Fruit fly (Drosophila melanogaster): Measurements from ENCODE around the gene CG33688.

CG33688 gene

dm6 chr3L:16203236-16203635 lies 4.2 kb downstream of the CG33688 start (continued):
- TF ChIP-seq CG17912 (GFP tag; optimal IDR thresholded peaks at IDR 0.05) (no peak), run (tag; optimal IDR thresholded peaks at IDR 0.05) (peak; percentile 16), Lhr (GFP tag; optimal IDR thresholded peaks at IDR 0.05) (no peak), CG18619 (GFP tag; optimal IDR thresholded peaks at IDR 0.05) (peak; percentile 58), CG9932 (GFP tag; IDR thresholded peaks at IDR 0.05) (no peak), Med (GFP tag) (peak; percentile 99), CG2875 (GFP tag; optimal IDR thresholded peaks at IDR 0.05) (peak; percentile 33), ewg (GFP tag; optimal IDR thresholded peaks at IDR 0.05) (peak; percentile 46), Hr78 (GFP tag; optimal IDR thresholded peaks at IDR 0.05) (no peak), CHES-1-like (GFP tag; optimal IDR thresholded peaks at IDR 0.05) (peak; percentile 50), salm (tag; optimal IDR thresholded peaks at IDR 0.05) (peak; percentile 46), CG2712 (tag; optimal IDR thresholded peaks at IDR 0.05) (peak; percentile 72), CG7357 (GFP tag; IDR thresholded peaks at IDR 0.05) (peak; percentile 76), CG10462 (GFP tag; optimal IDR thresholded peaks at IDR 0.05) (no peak), CG2678 (tag; optimal IDR thresholded peaks at IDR 0.05) (peak; percentile 90), slbo (GFP tag; IDR thresholded peaks at IDR 0.05) (peak; percentile 95), CG18262 (tag; optimal IDR thresholded peaks at IDR 0.05) (peak; percentile 53), ato (GFP tag; IDR thresholded peaks at IDR 0.05; ENCODE audit: partially characterized antibody) (no peak), ind (GFP tag; optimal IDR thresholded peaks at IDR 0.05) (peak; percentile 86), row (GFP tag; IDR thresholded peaks at IDR 0.05) (peak; percentile 90), CG8388 (GFP tag; optimal IDR thresholded peaks at IDR 0.05) (peak; percentile 38), wek (GFP tag; optimal IDR thresholded peaks at IDR 0.05) (no peak), E2f1 (GFP tag; IDR thresholded peaks at IDR 0.05) (peak; percentile 75), tna (GFP tag; IDR thresholded peaks at IDR 0.05; ENCODE audit: partially characterized antibody) (no peak), Neu2 (GFP tag; optimal IDR thresholded peaks at IDR 0.05; ENCODE audit: borderline replicate concordance) (no peak), ro (GFP tag; IDR thresholded peaks at IDR 0.05) (peak; percentile 55; the same call in 1 of the 2 replicates), CG3995 (GFP tag; optimal IDR thresholded peaks at IDR 0.05) (peak; percentile 45), CG1792 (GFP tag; optimal IDR thresholded peaks at IDR 0.05) (peak; percentile 67), schlank (tag; optimal IDR thresholded peaks at IDR 0.05) (peak; percentile 58), Sry-δ (GFP tag; optimal IDR thresholded peaks at IDR 0.05) (peak; percentile 41), disco-r (GFP tag; optimal IDR thresholded peaks at IDR 0.05) (peak; percentile 59), Blimp-1 (GFP tag; optimal IDR thresholded peaks at IDR 0.05) (peak; percentile 71), vvl (GFP tag; IDR thresholded peaks at IDR 0.05) (peak; percentile 92; the same call in 1 of the 2 replicates), CG6813 (GFP tag; optimal IDR thresholded peaks at IDR 0.05) (peak; percentile 56), Max (GFP tag; optimal IDR thresholded peaks at IDR 0.05) (peak; percentile 63), toy (GFP tag; IDR thresholded peaks at IDR 0.05) (peak; percentile 78), Aef1 (GFP tag; IDR thresholded peaks at IDR 0.05) (peak; percentile 90), psq (GFP tag; optimal IDR thresholded peaks at IDR 0.05) (no peak), CG11085 (GFP tag; IDR thresholded peaks at IDR 0.05) (peak; percentile 83), Usf (GFP tag; optimal IDR thresholded peaks at IDR 0.05) (peak; percentile 26), CG18764 (GFP tag; optimal IDR thresholded peaks at IDR 0.05) (peak; percentile 18), CG15514 (GFP tag; optimal IDR thresholded peaks at IDR 0.05) (peak; percentile 76), cwo (GFP tag; optimal IDR thresholded peaks at IDR 0.05) (peak; percentile 85), CG4854 (GFP tag; optimal IDR thresholded peaks at IDR 0.05) (peak; percentile 58), gem (tag; optimal IDR thresholded peaks at IDR 0.05) (peak; percentile 86), PHDP (tag; optimal IDR thresholded peaks at IDR 0.05) (peak; percentile 80), fd64A (GFP tag; optimal IDR thresholded peaks at IDR 0.05) (no peak), HHEX (GFP tag; optimal IDR thresholded peaks at IDR 0.05) (peak; percentile 87), dmrt99B (tag; optimal IDR thresholded peaks at IDR 0.05) (peak; percentile 83), Dll (GFP tag; IDR thresholded peaks at IDR 0.05; ENCODE audit: partially characterized antibody) (no peak)

Measured in whole organism, embryonic.